Fruit fly (Drosophila melanogaster): Measurements from ENCODE around the gene Gba1b.
A peak's percentile ranks its signal among the peaks of the same experiment; 100 is the strongest.

Gene Gba1b

dm6 chr3R:23722680-23723372 lies 18.2 kb downstream of the Gba1b start, which contains the start of gene CG10365 (continued):
- TF ChIP-seq CG13296 (GFP tag; optimal IDR thresholded peaks at IDR 0.05) (peak; percentile 91), wdn (GFP tag; IDR thresholded peaks at IDR 0.05) (peak; percentile 70), CG1792 (GFP tag; optimal IDR thresholded peaks at IDR 0.05) (no peak), CG3407 (GFP tag; optimal IDR thresholded peaks at IDR 0.05) (peak; percentile 54), pfk (GFP tag; optimal IDR thresholded peaks at IDR 0.05) (no peak), CG15269 (tag; optimal IDR thresholded peaks at IDR 0.05) (peak; percentile 95), Atf-2 (GFP tag; optimal IDR thresholded peaks at IDR 0.05) (no peak), z (GFP tag; IDR thresholded peaks at IDR 0.05) (0 out of 3 replicates have a peak, but pooled peaks have one; percentile 29), CG30020 (tag; optimal IDR thresholded peaks at IDR 0.05) (no peak), tx (GFP tag; optimal IDR thresholded peaks at IDR 0.05) (no peak), nmo (GFP tag; optimal IDR thresholded peaks at IDR 0.05) (peak; percentile 90), CG2116 (GFP tag; optimal IDR thresholded peaks at IDR 0.05) (peak; percentile 56), slbo (GFP tag; IDR thresholded peaks at IDR 0.05) (peak; percentile 94), CG18619 (GFP tag; optimal IDR thresholded peaks at IDR 0.05) (peak; percentile 79), Poxn (GFP tag; IDR thresholded peaks at IDR 0.05) (peak; percentile 54; the same call in 1 of the 2 replicates), tap (tag; optimal IDR thresholded peaks at IDR 0.05) (peak; percentile 71), CG2678 (tag; optimal IDR thresholded peaks at IDR 0.05) (peak; percentile 96), CG11093 (GFP tag; IDR thresholded peaks at IDR 0.05) (peak; percentile 69; the same call in 2 of the 3 replicates), CG6765 (GFP tag; optimal IDR thresholded peaks at IDR 0.05) (peak; percentile 72), NfI (GFP tag; optimal IDR thresholded peaks at IDR 0.05) (peak; percentile 52), unc-4 (GFP tag; IDR thresholded peaks at IDR 0.05; ENCODE audit: partially characterized antibody) (0 out of 2 replicates have a peak, but pooled peaks have one; percentile 12), CG31224 (GFP tag; IDR thresholded peaks at IDR 0.05) (no peak), Dfd (GFP tag; optimal IDR thresholded peaks at IDR 0.05) (no peak), klu (GFP tag; IDR thresholded peaks at IDR 0.05) (peak; percentile 75), jigr1 (GFP tag; IDR thresholded peaks at IDR 0.05) (no peak), lmd (GFP tag; IDR thresholded peaks at IDR 0.05) (peak; percentile 85), CG10209 (GFP tag; optimal IDR thresholded peaks at IDR 0.05) (peak; percentile 86), CG1647 (GFP tag; optimal IDR thresholded peaks at IDR 0.05) (no peak), Elba2 (GFP tag; optimal IDR thresholded peaks at IDR 0.05) (no peak), Jarid2 (GFP tag; optimal IDR thresholded peaks at IDR 0.05) (no peak), Meics (GFP tag; optimal IDR thresholded peaks at IDR 0.05) (peak; percentile 93), Lhr (GFP tag; optimal IDR thresholded peaks at IDR 0.05) (no peak), Mrtf (GFP tag; IDR thresholded peaks at IDR 0.05) (peak; percentile 20; the same call in 1 of the 3 replicates), CG3726 (GFP tag; IDR thresholded peaks at IDR 0.05) (peak; percentile 66; the same call in 1 of the 3 replicates), BEAF-32 (GFP tag; optimal IDR thresholded peaks at IDR 0.05) (no peak), HLH3B (GFP tag; IDR thresholded peaks at IDR 0.05) (peak; percentile 87), CG10321 (GFP tag; IDR thresholded peaks at IDR 0.05) (peak; percentile 32; the same call in 1 of the 2 replicates), CG9876 (GFP tag; optimal IDR thresholded peaks at IDR 0.05) (no peak), CG11560 (tag; IDR thresholded peaks at IDR 0.05) (peak; percentile 51; the same call in 2 of the 3 replicates), BtbVII (GFP tag; optimal IDR thresholded peaks at IDR 0.05) (peak; percentile 89), Usf (GFP tag; optimal IDR thresholded peaks at IDR 0.05) (peak; percentile 25), dmrt11E (tag; optimal IDR thresholded peaks at IDR 0.05) (peak; percentile 26), TFAM (GFP tag; optimal IDR thresholded peaks at IDR 0.05) (peak; percentile 21), CG2712 (tag; optimal IDR thresholded peaks at IDR 0.05) (peak; percentile 84), CG3065 (GFP tag; optimal IDR thresholded peaks at IDR 0.05) (peak; percentile 3), Bdp1 (GFP tag; optimal IDR thresholded peaks at IDR 0.05) (no peak), CG4854 (GFP tag; optimal IDR thresholded peaks at IDR 0.05) (no peak), CG2889 (GFP tag; IDR thresholded peaks at IDR 0.05) (0 out of 3 replicates have a peak, but pooled peaks have one; percentile 28), Ravus (GFP tag; IDR thresholded peaks at IDR 0.05) (peak; percentile 76), Six4 (GFP tag; optimal IDR thresholded peaks at IDR 0.05) (peak; percentile 49)
